Fruit fly (Drosophila melanogaster): Measurements from ENCODE around the gene CG34041.

CG34041 gene

DNA sequence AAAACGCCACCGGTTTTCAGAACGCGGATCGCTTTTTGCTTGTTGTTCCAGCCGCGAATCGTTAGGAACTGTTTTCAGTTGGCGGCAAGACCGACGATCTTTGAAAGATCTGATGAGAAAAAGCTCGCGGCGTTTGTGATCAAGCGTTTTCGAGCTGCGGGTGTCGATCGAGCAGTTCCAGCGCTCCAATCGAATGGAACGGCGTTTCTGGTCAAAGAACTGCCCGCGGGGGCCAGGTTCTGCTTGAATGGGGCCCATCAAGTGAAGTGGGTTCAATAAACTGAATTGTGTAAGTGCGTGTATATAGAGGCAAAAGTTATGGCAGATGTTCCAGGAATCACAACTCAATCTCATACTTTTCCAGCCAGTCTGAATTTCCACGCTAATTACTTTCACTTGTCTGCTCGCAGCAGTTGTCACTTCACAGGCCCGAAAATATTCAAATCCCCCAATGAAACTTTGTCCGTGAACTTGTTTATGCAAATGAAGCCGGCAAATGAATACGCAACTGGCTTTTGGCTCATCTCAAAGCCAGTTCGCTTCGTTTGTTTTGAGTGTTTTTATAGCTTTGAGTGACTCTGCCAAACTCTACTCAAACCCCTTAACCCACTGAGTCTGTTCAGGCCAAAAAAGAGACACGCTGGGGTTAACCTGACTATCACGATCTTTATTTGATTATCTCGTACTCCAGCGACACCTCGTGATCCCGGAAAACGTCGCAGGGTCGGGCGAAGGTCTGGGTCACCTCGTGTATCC lies 11.5 kb upstream of the CG34041 start, which contains the start of gene PH4alphaMP:
Gene PH4alphaMP, minus strand, starts transcription at position 51 of the 756 bp plus-strand sequence.
- no peak for TF ChIP-seq noc (tag; optimal IDR thresholded peaks at IDR 0.05)

DNA sequence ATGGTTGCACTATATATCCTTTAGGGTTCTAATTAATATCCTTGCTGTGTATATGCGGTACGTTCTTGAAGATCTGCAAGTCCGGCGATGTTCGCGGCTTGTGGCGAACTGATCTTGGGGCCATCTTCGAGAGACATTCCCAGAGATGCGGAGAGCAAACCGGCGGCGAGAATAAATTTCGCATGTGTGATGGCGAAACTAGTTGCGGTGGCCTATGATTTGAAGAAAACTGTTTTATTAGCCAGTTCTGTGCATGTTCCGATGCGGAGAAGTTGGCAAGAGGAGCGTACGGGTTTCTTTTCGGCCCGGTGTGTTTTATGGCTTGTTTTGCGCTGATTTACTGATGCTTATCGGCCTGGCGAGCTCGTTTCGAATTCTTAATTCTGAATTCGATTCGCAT lies 7.6 kb upstream of the CG34041 start, which contains the start of gene PH4alphaNE1:
Gene PH4alphaNE1, minus strand, starts transcription at position 101 of the 400 bp plus-strand sequence.
- no peak for TF ChIP-seq noc (tag; optimal IDR thresholded peaks at IDR 0.05)

DNA sequence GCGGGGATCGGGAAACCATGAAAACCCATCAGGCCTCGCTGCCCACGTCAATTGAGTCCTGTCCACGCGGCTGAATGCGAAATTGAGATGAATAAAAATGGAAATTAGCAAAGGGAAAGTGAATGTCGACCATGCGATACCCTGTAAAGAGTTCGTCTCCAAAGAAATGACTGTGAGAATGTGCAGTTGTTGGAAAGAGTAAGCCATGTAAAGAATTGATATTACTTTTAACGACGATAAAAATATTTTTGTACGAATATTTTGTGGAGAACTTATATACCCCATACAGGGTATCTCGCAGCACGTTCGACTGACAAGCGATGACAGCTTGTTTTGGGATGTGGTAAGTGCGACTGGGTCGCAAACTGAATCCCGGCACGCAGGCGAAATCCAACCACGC lies 6.6 kb upstream of the CG34041 start:
- TF ChIP-seq noc (tag; optimal IDR thresholded peaks at IDR 0.05), result peak; percentile 36

DNA sequence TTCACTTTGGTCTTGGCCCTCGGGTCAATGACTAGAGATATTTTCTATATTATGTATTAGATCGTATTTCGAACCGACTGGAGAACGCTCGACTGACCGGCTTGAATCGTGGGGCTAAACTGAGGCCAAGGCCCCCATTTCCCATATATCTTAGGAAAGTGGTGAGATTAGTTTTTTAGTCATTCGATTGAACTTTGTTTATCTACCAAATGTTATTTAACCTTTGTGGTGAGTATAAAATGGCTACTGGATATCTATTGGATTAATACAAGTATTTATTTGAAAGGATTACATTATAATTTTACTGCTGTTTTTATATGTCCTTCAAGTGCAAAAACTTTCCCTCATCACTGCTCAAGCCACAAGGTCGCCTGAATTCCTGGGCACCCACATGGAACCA lies 4.4 kb upstream of the CG34041 start, which contains the start of gene CG31371:
Gene CG31371, minus strand, starts transcription at position 101 of the 400 bp plus-strand sequence.
- no peak for TF ChIP-seq noc (tag; optimal IDR thresholded peaks at IDR 0.05)

DNA sequence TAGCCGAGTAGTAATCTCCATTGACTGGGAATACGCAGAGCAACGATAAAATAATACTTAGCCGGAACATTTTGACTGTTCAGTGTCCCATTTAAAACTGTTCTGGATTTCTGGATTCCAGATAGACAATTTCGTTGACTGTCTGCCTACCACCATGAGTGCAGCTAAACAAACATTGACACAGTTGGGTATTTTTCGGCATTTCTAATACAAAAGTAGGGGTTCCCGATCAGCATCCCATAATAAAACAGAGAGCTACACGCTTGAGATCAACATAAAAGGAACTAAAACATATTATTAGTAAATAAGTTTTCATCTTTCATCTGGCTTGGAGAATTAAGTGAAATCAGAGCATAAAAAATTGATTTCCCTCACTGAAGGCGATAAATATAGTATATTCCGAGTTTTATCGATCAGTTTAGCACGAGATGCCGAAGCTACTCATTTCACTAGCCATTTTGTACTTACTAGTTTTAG lies 2.2 kb upstream of the CG34041 start, which contains the start of the genes PH4alphaSG1 and CG15539:
Gene PH4alphaSG1, minus strand, starts transcription at position 101 of the 477 bp plus-strand sequence.
Gene CG15539, plus strand, starts transcription at position 427 of the 477 bp plus-strand sequence.
- TF ChIP-seq noc (tag; optimal IDR thresholded peaks at IDR 0.05), result no peak

DNA sequence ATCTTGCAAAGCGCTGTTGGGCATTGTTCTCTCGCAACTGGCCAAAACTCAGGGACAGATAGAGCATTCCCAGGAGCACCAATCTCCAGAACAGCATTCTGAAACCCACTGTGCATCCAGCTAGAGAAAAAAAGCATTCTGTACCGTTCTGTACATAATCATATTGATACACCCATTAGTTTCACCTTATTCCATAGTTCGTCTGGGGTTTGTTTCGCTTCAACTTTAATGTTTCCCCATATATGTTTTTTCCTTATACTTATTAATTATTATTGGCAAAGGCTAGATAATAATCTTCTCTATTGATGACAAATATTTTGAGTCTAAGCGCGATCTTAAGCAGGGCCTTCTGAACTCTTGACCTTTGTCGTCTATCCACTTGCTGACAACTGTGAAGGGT lies 4.3 kb downstream of the CG34041 start, which contains the start of gene PH4alphaNE2:
Gene PH4alphaNE2, minus strand, starts transcription at position 101 of the 400 bp plus-strand sequence.
- TF ChIP-seq noc (tag; optimal IDR thresholded peaks at IDR 0.05), result no peak

DNA sequence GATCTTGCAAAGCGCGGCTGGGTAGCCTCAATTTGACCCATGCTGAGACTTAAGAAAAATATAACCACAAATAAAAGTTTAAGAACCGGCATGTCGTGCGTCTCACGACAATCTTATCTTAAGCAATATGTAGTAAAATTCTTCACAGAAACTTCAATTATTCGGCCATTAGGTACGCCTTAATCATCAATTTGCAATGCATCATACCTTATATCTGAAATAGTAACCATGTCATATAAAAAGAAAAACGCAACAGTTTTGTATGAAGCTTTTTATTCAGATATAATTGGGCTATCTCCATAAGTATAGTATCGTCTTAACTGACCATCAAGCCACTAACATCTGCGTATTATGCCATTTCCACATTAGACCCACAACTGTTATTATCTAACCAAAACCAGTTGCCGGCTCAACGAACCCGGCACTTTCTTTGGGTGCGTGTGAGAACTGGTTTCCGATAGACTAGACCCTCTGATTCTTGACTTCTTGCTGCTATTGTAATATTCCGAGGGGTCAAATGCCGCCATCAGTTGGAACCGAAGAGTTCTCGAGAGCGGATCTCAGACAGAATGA lies 6.5 kb downstream of the CG34041 start, which contains the start of the genes CG31524 and CG9698:
Gene CG31524, minus strand, starts transcription at position 101 of the 573 bp plus-strand sequence.
Gene CG9698, plus strand, starts transcription at position 523 of the 573 bp plus-strand sequence.
- no peak for TF ChIP-seq noc (tag; optimal IDR thresholded peaks at IDR 0.05)

DNA sequence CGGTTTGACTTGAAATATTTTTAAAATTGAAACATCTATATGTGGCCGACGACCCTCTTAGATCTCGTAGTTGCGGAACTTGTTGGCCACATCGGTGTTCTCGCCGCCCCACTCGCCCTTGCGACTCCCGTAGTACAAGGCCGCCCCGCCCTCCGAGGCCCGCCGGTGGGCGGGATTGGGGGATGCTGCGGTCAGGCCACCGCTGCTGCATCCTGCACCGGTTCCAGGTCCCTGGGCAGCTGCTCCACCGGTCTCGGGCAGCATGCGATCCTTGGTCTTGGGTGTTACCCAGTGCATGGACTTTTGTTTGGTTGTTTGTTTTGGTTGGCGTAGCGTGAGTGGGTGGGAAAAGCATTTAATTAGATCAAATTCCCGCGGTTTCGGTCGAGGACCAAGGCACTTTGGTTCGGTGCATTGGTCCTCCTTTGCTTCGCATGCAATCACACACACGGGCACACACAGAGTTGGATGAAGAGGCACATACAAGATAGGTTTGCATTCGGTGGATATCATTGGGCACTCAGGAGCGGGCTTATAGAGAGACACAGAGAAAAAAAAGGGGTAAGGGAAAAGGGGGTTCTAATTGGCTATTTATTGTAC lies 10.6 kb downstream of the CG34041 start:
- no peak for TF ChIP-seq noc (tag; optimal IDR thresholded peaks at IDR 0.05)

DNA sequence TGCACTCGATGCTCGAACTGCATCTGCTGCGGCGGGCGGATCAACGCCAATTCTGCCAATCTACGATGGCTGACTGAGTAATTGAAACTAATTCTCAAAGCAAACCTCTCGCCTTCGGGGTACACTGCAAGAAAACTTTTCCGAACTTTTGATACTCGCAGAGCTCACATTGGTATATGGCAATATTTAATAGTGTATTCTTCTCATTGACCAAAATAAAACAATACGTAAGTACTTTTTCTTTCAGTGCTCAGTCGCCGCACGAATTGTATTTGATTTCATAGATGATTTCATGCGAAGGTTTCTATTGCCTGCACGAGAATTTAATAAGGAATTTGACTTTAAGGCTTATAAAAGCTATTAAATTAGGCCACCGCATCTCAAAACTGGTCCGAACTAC lies 17.8 kb downstream of the CG34041 start:
- no peak for TF ChIP-seq noc (tag; optimal IDR thresholded peaks at IDR 0.05)

DNA sequence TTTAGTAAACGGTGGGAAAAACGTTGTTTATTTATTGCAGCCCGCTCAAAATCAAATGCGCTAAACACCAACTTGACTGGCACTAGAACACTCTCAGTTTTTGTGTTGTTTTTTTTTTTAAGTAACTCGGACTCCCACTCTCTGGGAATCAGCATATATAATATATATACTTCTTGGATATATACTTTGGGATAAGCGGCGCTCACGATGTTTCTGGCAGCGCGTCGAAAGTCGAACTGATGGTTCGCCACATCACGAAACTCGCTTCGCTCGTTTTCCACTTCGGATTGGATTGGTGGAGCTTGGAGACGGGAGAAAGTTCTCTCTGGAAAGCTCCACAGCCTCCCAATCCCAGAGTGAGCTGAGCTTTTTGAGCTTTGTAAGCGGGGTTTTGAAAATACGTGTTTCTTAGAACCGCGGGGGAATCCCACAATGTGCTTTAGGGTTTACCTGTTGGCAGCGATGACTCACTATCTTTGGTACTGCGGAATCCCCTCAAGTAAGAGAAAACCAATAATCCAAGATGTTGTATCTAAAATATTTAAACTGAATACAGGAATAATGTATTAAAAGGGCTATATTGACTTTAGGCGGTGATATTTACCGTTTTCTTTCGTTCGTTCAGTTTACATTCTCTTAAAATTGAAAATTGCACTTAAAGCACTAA lies 19.1 kb downstream of the CG34041 start, which contains the start of gene jdp:
Gene jdp, minus strand, starts transcription at position 239 of the 667 bp plus-strand sequence.
- no peak for TF ChIP-seq noc (tag; optimal IDR thresholded peaks at IDR 0.05)

DNA sequence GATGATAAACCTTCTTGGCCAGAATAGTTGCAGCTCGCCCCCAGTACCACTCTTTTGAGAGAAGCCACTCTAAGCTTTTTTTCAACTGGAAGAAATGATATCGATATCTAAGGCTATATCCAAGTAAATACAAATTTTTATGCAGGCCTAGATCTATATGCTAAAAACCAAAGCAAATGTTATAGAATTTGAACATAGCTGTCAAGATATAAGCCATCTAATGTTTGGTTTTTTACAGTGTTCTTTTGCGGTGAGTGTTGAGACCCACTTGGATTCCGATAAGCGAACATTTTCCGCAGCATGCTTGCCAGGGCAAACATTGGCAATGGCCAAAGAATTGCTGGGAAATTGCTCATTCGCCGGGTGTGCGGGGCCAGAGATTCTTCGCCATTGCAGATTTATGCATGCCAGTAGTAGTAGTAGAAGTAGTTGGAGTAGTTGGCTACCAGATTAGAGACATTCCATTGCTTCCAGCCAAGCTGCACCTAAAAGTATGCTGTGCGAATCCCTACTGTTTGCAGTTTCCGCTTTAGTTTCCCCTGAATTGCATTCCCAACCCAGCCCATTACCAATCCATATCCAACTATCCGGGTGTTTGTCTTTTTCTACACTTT lies 21.0 kb downstream of the CG34041 start:
- no peak for TF ChIP-seq noc (tag; optimal IDR thresholded peaks at IDR 0.05)

DNA sequence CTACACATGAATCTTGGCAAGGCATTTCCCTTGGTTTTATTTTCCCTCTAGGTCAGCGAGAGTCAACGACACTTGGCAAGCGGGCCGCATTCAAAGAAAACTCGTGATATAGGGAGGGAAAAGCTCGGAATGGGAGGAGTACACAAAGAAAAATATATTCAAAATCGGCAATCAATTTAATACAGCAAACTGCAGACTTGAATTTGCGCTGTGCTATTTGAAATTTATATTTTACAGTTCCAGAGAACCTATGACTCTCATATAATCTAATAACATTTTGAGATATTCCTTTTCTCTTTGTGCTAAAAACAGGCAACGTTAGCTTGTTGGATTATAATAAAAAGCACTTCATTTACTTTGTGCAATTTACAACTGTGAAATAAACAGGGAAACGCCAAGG lies 21.7 kb downstream of the CG34041 start:
- no peak for TF ChIP-seq noc (tag; optimal IDR thresholded peaks at IDR 0.05)

DNA sequence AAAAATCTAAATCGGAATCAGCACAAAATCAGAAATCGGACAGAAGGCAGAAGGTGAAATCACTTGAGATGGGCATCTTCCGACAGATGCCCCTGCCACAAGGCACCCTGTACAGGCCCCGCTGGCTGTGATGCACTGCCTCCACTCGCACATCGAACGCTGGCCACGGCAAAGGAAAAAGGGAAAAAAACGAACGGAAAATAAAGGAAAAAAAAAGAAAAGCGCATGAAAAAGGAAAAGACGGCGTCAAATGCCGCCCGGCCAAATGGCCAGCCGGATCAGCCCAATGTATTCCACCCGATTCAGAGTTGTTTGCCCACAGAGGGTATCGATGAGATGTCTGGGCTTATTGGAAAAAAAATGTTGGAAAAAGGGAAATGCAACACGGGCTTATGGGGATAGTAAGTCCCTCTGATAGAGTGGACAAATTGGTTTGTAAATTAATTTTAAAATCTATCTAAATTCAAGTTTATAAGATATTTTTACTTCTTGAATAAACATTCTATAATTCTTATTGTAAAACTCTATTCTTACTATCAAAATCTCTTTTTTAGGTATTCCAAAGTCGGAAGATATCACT lies 23.4 kb downstream of the CG34041 start:
- TF ChIP-seq noc (tag; optimal IDR thresholded peaks at IDR 0.05), result no peak

DNA sequence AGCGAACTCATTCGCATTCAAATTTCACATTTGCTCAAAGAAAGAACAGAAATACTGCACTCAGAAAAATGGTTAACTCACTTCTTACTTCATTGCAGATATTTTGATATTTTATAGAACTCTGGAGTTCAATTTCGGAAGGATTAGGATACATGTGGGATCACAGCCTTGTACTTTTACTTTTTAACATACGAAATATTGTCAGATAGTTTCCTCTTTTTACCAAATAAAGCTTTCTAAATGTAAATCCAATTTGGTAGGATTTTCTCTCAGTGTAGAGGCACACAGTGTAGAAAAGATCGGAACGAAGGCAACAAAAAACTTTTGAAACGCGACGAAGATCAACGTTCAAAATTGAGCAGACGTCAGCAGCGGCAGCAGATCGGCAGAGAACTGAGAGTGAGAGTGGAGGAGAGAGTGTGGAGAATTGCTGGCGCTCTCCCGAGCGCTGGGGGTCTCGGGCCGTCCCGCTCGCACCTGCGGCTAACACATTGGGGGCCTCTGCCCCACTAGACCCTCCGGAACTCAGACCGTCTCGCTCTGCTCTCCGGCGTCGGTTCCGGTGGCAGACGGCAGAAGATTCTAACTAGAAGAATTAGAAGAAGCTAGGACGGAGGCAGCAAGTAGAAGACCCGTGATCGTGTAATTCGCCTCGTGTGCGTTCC lies 24.3 kb downstream of the CG34041 start, which contains the start of gene tmod:
Gene tmod, plus strand, starts transcription at position 619 of the 665 bp plus-strand sequence.
- TF ChIP-seq noc (tag; optimal IDR thresholded peaks at IDR 0.05), result no peak
